Worm (Caenorhabditis elegans) whole organism, mixed stage, embryonic: ENCODE data around the gene F31E8.4.

Experiments
- ces-1 ChIP-seq: fragments of 150-350 bp; optimal IDR thresholded peaks from 2 replicates; lab custom pipeline; 2014; ENCODE audit warnings: missing biosample characterization, missing genetic modification reagents, missing genetic modification characterization
- pha-4 ChIP-seq: fragments of 150-350 bp; optimal IDR thresholded peaks from 2 replicates; lab custom pipeline; 2018; ENCODE audit warnings: missing biosample characterization, missing genetic modification reagents, missing genetic modification characterization
- unc-62 ChIP-seq: fragments of 150-350 bp; optimal IDR thresholded peaks from 2 replicates; lab custom pipeline; 2014; ENCODE audit warnings: missing biosample characterization, missing genetic modification reagents, missing genetic modification characterization

DNA sequence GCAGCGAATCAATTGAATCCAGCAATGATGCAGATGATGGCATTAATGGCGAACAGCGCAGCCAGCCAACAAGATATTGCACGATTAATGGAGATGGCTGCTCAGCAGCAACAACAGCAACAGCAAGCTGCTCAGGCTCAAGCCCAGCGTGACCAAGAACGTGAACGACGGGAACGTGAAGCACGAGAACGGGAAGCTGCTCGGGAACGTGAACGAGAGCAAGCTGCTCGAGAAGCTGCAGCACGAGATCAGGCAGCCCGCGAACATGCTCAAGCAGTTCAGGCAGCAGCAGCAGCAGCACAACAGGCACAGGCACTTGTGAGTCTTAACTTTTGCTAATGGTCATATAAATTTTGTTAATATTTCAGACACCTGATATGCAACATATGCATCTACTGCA lies 46.8 kb upstream of the F31E8.4 start:
- TF ChIP-seq ces-1 (GFP tag; lab: Kevin White, UChicago) (no peak), unc-62 (GFP tag; lab: Kevin White, UChicago) (no peak), pha-4 (tag; lab: Kevin White, UChicago) (no peak)
